1 fruit fly cellular context compared by ENCODE assay signal in the genomic region with DNA sequence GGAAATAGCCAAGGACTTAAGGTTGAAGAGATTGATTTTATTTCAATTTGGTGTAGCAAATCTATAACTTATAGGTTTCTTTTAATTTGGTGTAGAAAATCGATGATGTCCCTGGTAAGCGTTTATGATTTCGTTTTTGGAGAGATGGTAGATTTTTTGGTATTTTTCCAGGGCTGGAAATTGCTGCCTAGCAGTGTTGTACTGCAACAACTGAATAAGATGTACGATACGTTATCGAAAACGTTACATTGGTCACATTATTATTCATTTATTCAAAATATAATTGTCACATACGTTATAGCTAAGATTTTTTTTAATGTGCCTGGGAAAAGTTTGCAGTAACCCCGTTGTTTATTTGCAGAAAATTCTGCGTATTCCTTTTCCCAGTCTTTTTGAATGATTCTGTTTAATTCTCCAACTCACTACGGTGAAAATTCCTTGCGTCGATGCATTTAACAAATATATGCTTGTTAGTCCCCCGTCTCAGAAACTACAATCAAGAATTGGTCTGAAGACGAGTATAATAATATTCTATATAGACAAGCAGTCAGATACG.
A peak's percentile ranks its signal among the peaks of the same experiment; 100 is the strongest.
TF ChIP-seq lines count a peak whose summit lies in the region.

A gene (minus strand): TSS at position 149 of the 556 bp plus-strand sequence.
A gene (plus strand): TSS at position 424 of the 556 bp plus-strand sequence.

TF ChIP-seq in whole organism, embryonic, 481 proteins besides CTCF, POLR2A, EP300 and RAD21 (continued from another document):
- TF ChIP-seq Opbp (GFP tag; IDR thresholded peaks at IDR 0.05; lab: Robert Waterston, UW; ENCODE audit: partially characterized antibody) (0 out of 3 replicates have a peak, but pooled peaks have one; percentile 12), CG13287 (GFP tag; IDR thresholded peaks at IDR 0.05; lab: Robert Waterston, UW; ENCODE audit: partially characterized antibody) (peak; percentile 15; the same call in 1 of the 2 replicates), CG17829 (tag; optimal IDR thresholded peaks at IDR 0.05; lab: Kevin White, UChicago) (peak; percentile 2), chn (GFP tag; optimal IDR thresholded peaks at IDR 0.05; lab: Kevin White, UChicago) (no peak), Dref (GFP tag; IDR thresholded peaks at IDR 0.05; lab: Robert Waterston, UW) (peak; percentile 73), insv (GFP tag; optimal IDR thresholded peaks at IDR 0.05; lab: Kevin White, UChicago) (no peak), toy (GFP tag; IDR thresholded peaks at IDR 0.05; lab: Robert Waterston, UW) (no peak), CG15514 (GFP tag; optimal IDR thresholded peaks at IDR 0.05; lab: Kevin White, UChicago) (peak; percentile 10), onecut (GFP tag; IDR thresholded peaks at IDR 0.05; lab: Robert Waterston, UW) (peak; percentile 84), NFAT (GFP tag; IDR thresholded peaks at IDR 0.05; lab: Robert Waterston, UW) (no peak), repo (GFP tag; optimal IDR thresholded peaks at IDR 0.05; lab: Kevin White, UChicago) (no peak), CG3847 (GFP tag; IDR thresholded peaks at IDR 0.05; lab: Robert Waterston, UW) (peak; percentile 18; the same call in 1 of the 2 replicates), CG2116 (GFP tag; optimal IDR thresholded peaks at IDR 0.05; lab: Kevin White, UChicago) (peak; percentile 98), her (GFP tag; optimal IDR thresholded peaks at IDR 0.05; lab: Kevin White, UChicago) (no peak), Poxn (GFP tag; IDR thresholded peaks at IDR 0.05; lab: Robert Waterston, UW) (no peak), gfzf (GFP tag; optimal IDR thresholded peaks at IDR 0.05; lab: Kevin White, UChicago) (peak; percentile 71), pnt (GFP tag; optimal IDR thresholded peaks at IDR 0.05; lab: Kevin White, UChicago) (no peak), psq (GFP tag; optimal IDR thresholded peaks at IDR 0.05; lab: Kevin White, UChicago) (no peak), Trl (optimal IDR thresholded peaks at IDR 0.05; lab: Kevin White, UChicago) (no peak), Trl (GFP tag; optimal IDR thresholded peaks at IDR 0.05; lab: Kevin White, UChicago) (peak; percentile 4), CG8359 (GFP tag; optimal IDR thresholded peaks at IDR 0.05; lab: Kevin White, UChicago; ENCODE audit: borderline replicate concordance) (no peak), CG12659 (GFP tag; optimal IDR thresholded peaks at IDR 0.05; lab: Kevin White, UChicago) (peak; percentile 27), Myb (GFP tag; optimal IDR thresholded peaks at IDR 0.05; lab: Kevin White, UChicago) (peak; percentile 66), sens (GFP tag; lab: Kevin White, UChicago) (peak; percentile 83), odd (GFP tag; optimal IDR thresholded peaks at IDR 0.05; lab: Kevin White, UChicago) (no peak), Pdp1 (GFP tag; optimal IDR thresholded peaks at IDR 0.05; lab: Kevin White, UChicago) (peak in 1 of 2 experiments; percentile 14), CG1603 (tag; optimal IDR thresholded peaks at IDR 0.05; lab: Kevin White, UChicago) (peak; percentile 60), CG10267 (tag; optimal IDR thresholded peaks at IDR 0.05; lab: Kevin White, UChicago) (peak; percentile 9), CG3995 (GFP tag; optimal IDR thresholded peaks at IDR 0.05; lab: Kevin White, UChicago) (peak; percentile 72), az2 (GFP tag; optimal IDR thresholded peaks at IDR 0.05; lab: Kevin White, UChicago) (no peak), Vsx1 (GFP tag; optimal IDR thresholded peaks at IDR 0.05; lab: Kevin White, UChicago) (no peak), CG14710 (tag; optimal IDR thresholded peaks at IDR 0.05; lab: Kevin White, UChicago) (peak; percentile 61), CG7928 (GFP tag; optimal IDR thresholded peaks at IDR 0.05; lab: Kevin White, UChicago) (peak; percentile 90), CG18599 (GFP tag; optimal IDR thresholded peaks at IDR 0.05; lab: Kevin White, UChicago) (no peak), dan (GFP tag; IDR thresholded peaks at IDR 0.05; lab: Robert Waterston, UW) (no peak), CG34376 (GFP tag; optimal IDR thresholded peaks at IDR 0.05; lab: Kevin White, UChicago) (no peak), slbo (GFP tag; IDR thresholded peaks at IDR 0.05; lab: Robert Waterston, UW) (peak; percentile 23), Ets65A (GFP tag; lab: Kevin White, UChicago) (peak; percentile 79), zen (tag; optimal IDR thresholded peaks at IDR 0.05; lab: Kevin White, UChicago) (no peak), pan (optimal IDR thresholded peaks at IDR 0.05; lab: Kevin White, UChicago) (no peak), pan (GFP tag; optimal IDR thresholded peaks at IDR 0.05 in 1 of 2, IDR thresholded peaks at IDR 0.05 in 1 of 2) (peak in 1 of 2 experiments; percentile 22), Dek (tag; optimal IDR thresholded peaks at IDR 0.05; lab: Kevin White, UChicago) (peak; percentile 17), Dad (GFP tag; optimal IDR thresholded peaks at IDR 0.05; lab: Kevin White, UChicago) (no peak), CG9932 (GFP tag; IDR thresholded peaks at IDR 0.05; lab: Robert Waterston, UW) (peak; percentile 26; the same call in 1 of the 2 replicates), Sry-δ (GFP tag; optimal IDR thresholded peaks at IDR 0.05; lab: Kevin White, UChicago) (peak; percentile 55), CG8388 (GFP tag; optimal IDR thresholded peaks at IDR 0.05; lab: Kevin White, UChicago) (no peak), CG9817 (tag; optimal IDR thresholded peaks at IDR 0.05; lab: Kevin White, UChicago) (no peak), CG15601 (tag; optimal IDR thresholded peaks at IDR 0.05; lab: Kevin White, UChicago) (no peak)
TF ChIP-seq in whole organism, embryonic: peak in this region for 42.
